Fruit fly (Drosophila melanogaster) S2 (cell line): ENCODE results near the gene Aasdh.

Experiments
- CG8478 ChIP-seq: fragments of >200 bp; optimal IDR thresholded peaks from 2 replicates; lab custom pipeline; 2018
- CTCF ChIP-seq, 2 experiments: fragments of >200 bp; optimal IDR thresholded peaks; 2 replicates each; lab custom pipeline; 2018

Aasdh gene

dm6 chr2L:8424090-8424470 is 25.3 kb downstream of the Aasdh start:
- TF ChIP-seq CTCF (optimal IDR thresholded peaks at IDR 0.05; lab: Kevin White, UChicago) (no peak), CG8478 (lab: Kevin White, UChicago) (no peak)

- TF ChIP-seq CG8478 (lab: Kevin White, UChicago) (no peak), CTCF (optimal IDR thresholded peaks at IDR 0.05; lab: Kevin White, UChicago) (no peak)
Measured at dm6 chr2L:8423460-8424089, 25.8 kb downstream of the Aasdh start.

- TF ChIP-seq CTCF (optimal IDR thresholded peaks at IDR 0.05; lab: Kevin White, UChicago) (no peak), CG8478 (lab: Kevin White, UChicago) (no peak)
Measured at dm6 chr2L:8423047-8423446, 26.3 kb downstream of the Aasdh start.

dm6 chr2L:8421717-8422116 is 27.7 kb downstream of the Aasdh start:
- TF ChIP-seq CTCF (optimal IDR thresholded peaks at IDR 0.05; lab: Kevin White, UChicago) (no peak), CG8478 (lab: Kevin White, UChicago) (no peak)

- TF ChIP-seq CTCF (optimal IDR thresholded peaks at IDR 0.05; lab: Kevin White, UChicago) (no peak), CG8478 (lab: Kevin White, UChicago) (no peak)
Measured at dm6 chr2L:8420259-8420930, 29.0 kb downstream of the Aasdh start.

- TF ChIP-seq CTCF (optimal IDR thresholded peaks at IDR 0.05; lab: Kevin White, UChicago), result no peak
- no peak for TF ChIP-seq CG8478 (lab: Kevin White, UChicago)
Measured at dm6 chr2L:8419382-8419940, 29.9 kb downstream of the Aasdh start.

dm6 chr2L:8418113-8418885 is 31.1 kb downstream of the Aasdh start:
- TF ChIP-seq CTCF (optimal IDR thresholded peaks at IDR 0.05; lab: Kevin White, UChicago) (no peak), CG8478 (lab: Kevin White, UChicago) (peak; percentile 23)

dm6 chr2L:8417562-8417961 is 31.8 kb downstream of the Aasdh start:
- TF ChIP-seq CG8478 (lab: Kevin White, UChicago) (no peak), CTCF (optimal IDR thresholded peaks at IDR 0.05; lab: Kevin White, UChicago) (no peak)

dm6 chr2L:8416350-8417046 is 32.9 kb downstream of the Aasdh start:
- TF ChIP-seq CG8478 (lab: Kevin White, UChicago) (no peak), CTCF (optimal IDR thresholded peaks at IDR 0.05; lab: Kevin White, UChicago) (no peak)

- TF ChIP-seq CG8478 (lab: Kevin White, UChicago) (no peak), CTCF (optimal IDR thresholded peaks at IDR 0.05; lab: Kevin White, UChicago) (no peak)
Measured at dm6 chr2L:8414887-8415883, 34.2 kb downstream of the Aasdh start, which contains the start of the genes CG13398 and Akap200. CG13398 (minus strand) TSS chr2L:8415256. Akap200 (plus strand) TSS chr2L:8415690.

- no peak for TF ChIP-seq CG8478 (lab: Kevin White, UChicago)
Measured at dm6 chr2L:8411530-8411929, 37.8 kb downstream of the Aasdh start, which contains the start of gene Naglu. Naglu (minus strand) TSS chr2L:8411868.

dm6 chr2L:8403286-8404270 is 45.8 kb downstream of the Aasdh start, which contains the start of gene emb:
emb (plus strand) TSS chr2L:8403573.
- TF ChIP-seq CG8478 (lab: Kevin White, UChicago) (no peak), CTCF (optimal IDR thresholded peaks at IDR 0.05; lab: Kevin White, UChicago) (peak; percentile 8 to 46)
